Fruit fly (Drosophila melanogaster) whole organism: ENCODE data around the gene Glos.

Experiments
- CG8478 ChIP-seq: fragments of >200 bp; optimal IDR thresholded peaks from 2 replicates; lab custom pipeline; 2018; ENCODE audit warnings: inconsistent platforms
- Dll ChIP-seq: fragments of >200 bp; optimal IDR thresholded peaks from 2 replicates; lab custom pipeline; 2017
- EcR ChIP-seq, 2 experiments: fragments of >200 bp; optimal IDR thresholded peaks; 2 replicates each; lab custom pipeline; 2017; ENCODE audit warnings: missing biosample characterization in 2 of 2, missing genetic modification characterization in 2 of 2, missing genetic modification reagents in 2 of 2
- pan ChIP-seq: fragments of >200 bp; optimal IDR thresholded peaks from 2 replicates; lab custom pipeline; 2017
- psq ChIP-seq: fragments of >200 bp; optimal IDR thresholded peaks from 2 replicates; lab custom pipeline; 2017
- usp ChIP-seq: fragments of >200 bp; optimal IDR thresholded peaks from 2 replicates; lab custom pipeline; 2017; ENCODE audit warnings: missing biosample characterization, missing genetic modification characterization, mixed read lengths

Glos gene

DNA sequence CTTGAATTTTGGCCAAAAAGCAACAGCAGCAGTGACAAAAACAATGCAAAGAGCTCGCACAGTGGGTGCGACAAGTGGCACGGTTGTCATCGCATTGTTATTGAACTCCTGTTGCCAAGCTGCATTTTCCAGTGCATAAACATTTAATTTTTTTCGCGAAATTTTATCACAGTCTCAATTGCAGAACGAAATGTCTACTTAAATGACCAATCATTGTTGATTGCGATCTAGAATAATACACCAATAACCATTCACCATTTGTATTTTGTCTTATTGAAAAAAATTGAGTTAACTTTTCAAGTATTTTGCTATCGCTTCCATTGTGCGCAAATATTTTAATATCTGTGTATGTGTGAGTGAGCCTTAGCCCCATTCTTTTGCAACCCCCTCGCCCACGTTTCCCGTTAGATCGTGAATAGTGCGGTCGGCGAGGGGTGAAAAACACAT lies 13.9 kb downstream of the Glos start:
- no peak for TF ChIP-seq EcR (GFP tag; optimal IDR thresholded peaks at IDR 0.05; lab: Kevin White, UChicago)
- TF ChIP-seq pan (lab: Kevin White, UChicago), result no peak
- TF ChIP-seq CG8478 (lab: Kevin White, UChicago), result no peak
- TF ChIP-seq psq (lab: Kevin White, UChicago), result no peak
- TF ChIP-seq usp (GFP tag; lab: Kevin White, UChicago), result no peak

DNA sequence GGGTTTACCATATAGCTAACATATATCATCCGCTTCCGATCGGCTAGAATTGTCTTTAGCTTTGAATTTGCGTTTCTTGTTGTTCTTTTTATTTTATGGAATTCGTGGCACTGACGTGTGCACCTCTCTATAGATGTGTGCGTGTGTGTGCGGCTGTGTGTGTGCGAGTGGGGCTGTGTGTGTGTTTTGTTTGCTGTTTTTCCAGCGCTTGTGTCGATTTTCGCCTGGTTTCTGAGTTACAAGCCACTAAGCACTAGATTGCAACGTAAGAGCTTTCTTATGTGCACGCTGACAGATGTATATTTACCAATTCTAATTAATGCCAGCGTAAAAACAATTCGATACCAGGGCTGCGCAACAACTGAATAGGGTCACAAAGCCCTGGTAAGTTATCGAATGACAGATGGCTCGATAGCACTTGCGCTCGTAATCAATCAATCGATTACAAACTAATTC lies 28.7 kb downstream of the Glos start, which contains the start of gene lva:
TSS of gene lva (minus strand) at position 363 of the 456 bp plus-strand sequence.
- no peak for TF ChIP-seq Dll
- no peak for TF ChIP-seq psq (lab: Kevin White, UChicago)
- no peak for TF ChIP-seq usp (GFP tag; lab: Kevin White, UChicago)
- TF ChIP-seq pan (lab: Kevin White, UChicago), result no peak
- no peak for TF ChIP-seq CG8478 (lab: Kevin White, UChicago)
- no peak for TF ChIP-seq EcR (GFP tag; optimal IDR thresholded peaks at IDR 0.05; lab: Kevin White, UChicago)

DNA sequence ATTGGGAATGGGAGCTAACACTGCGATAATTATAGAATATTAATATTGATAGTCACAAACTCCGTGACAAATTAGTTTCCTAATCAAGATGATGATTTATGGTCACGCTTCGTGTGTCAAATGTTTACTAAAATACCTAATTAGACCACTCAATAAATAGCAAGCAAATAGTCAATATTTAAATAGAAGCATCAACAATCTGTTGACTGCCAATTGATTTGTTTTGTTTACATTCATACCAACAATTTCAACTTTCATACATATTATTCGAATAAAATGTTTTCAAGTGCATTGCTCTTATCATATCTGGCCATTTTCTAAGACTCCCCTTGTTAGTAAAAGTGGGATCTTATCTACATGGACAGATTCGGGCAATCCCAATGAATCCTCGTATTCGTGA lies 31.3 kb downstream of the Glos start:
- TF ChIP-seq usp (GFP tag; lab: Kevin White, UChicago) (no peak), CG8478 (lab: Kevin White, UChicago) (no peak), EcR (GFP tag; optimal IDR thresholded peaks at IDR 0.05; lab: Kevin White, UChicago) (no peak), pan (lab: Kevin White, UChicago) (no peak), psq (lab: Kevin White, UChicago) (no peak), Dll (no peak)

DNA sequence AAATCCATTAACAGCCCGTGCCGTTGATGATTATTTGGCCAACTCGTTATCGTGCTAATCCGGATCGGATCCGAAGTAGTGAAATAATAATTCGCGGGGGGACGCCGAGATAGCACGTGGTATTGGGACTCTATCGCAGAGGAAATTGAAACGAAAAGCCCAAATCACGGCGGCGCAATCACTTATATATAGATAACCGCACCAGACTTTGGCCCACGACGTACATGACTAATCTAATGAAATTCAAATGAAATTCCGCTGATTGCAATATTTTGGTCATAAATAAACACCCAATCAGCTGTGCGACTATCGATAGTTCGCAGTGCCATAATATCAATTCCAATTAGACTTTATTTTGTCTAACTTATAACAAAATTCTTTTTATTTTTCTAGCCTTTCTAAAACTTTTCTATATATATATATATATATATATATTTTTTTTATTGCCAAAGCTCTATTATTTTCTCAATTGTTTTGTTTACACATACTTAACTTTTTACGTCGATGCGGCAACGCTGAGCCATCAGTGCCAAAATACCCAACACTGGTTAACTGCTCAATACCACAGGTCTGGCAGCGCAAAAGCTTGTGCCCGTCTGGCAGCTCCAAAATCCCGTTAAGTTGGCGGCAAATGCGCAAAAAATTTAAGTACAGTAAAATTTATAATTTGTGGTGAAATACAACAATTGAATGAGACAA lies 32.2 kb downstream of the Glos start, which contains the start of gene CG6428:
TSS of gene CG6428 (minus strand) at position 310 of the 699 bp plus-strand sequence.
- no peak for TF ChIP-seq usp (GFP tag; lab: Kevin White, UChicago)
- no peak for TF ChIP-seq pan (lab: Kevin White, UChicago)
- no peak for TF ChIP-seq CG8478 (lab: Kevin White, UChicago)
- TF ChIP-seq psq (lab: Kevin White, UChicago), result no peak
- no peak for TF ChIP-seq Dll

DNA sequence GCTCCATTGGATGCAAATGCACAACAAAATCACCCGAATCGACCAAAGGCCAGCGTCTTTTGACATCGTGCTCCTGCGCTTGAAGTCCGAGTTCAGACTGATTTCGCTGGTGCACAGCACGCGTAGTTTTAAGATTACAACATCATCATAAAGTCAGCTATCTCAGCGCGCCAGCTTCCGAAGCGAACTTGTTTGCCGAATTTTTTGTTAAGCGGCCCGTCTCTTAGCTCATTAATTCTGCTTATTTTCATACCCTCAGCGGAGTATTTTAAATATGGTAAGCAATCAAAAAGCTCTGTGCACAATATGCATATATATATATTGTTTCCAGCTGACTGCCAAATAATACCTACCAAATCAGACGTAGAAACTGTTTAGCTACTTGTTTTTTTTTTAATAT lies 34.9 kb downstream of the Glos start, which contains the start of gene CG6414:
TSS of gene CG6414 (minus strand) at position 101 of the 400 bp plus-strand sequence.
- TF ChIP-seq usp (GFP tag; lab: Kevin White, UChicago) (no peak), psq (lab: Kevin White, UChicago) (no peak), Dll (no peak), pan (lab: Kevin White, UChicago) (no peak), EcR (GFP tag; optimal IDR thresholded peaks at IDR 0.05; lab: Kevin White, UChicago) (no peak), CG8478 (lab: Kevin White, UChicago) (no peak)
